Worm (Caenorhabditis elegans) whole organism, L2 larva: ENCODE data around the gene pid-1.

Experiments
- blmp-1 ChIP-seq: sonication (generic microtip); optimal IDR thresholded peaks from 2 replicates; lab custom pipeline; 2017; ENCODE audit warnings: missing genetic modification characterization, mild to moderate bottlenecking, missing compliant biosample characterization, antibody characterized with exemption, moderate library complexity; ENCODE audit not compliant: insufficient read depth
- mdl-1 ChIP-seq, 2 experiments: fragments of 150-350 bp in 1 of 2; sonication (generic microtip) in 1 of 2; optimal IDR thresholded peaks; 2 replicates each; lab custom pipeline; 2017; ENCODE audit warnings: missing biosample characterization in 2 of 2, missing genetic modification characterization in 2 of 2
- nhr-21 ChIP-seq: fragments of 150-350 bp; optimal IDR thresholded peaks from 2 replicates; lab custom pipeline; 2014; ENCODE audit warnings: missing biosample characterization, missing genetic modification characterization
- nhr-237 ChIP-seq: fragments of 150-350 bp; optimal IDR thresholded peaks from 2 replicates; lab custom pipeline; 2014; ENCODE audit warnings: missing biosample characterization, missing genetic modification characterization
- unc-62 ChIP-seq: fragments of 150-350 bp; optimal IDR thresholded peaks from 2 replicates; lab custom pipeline; 2014; ENCODE audit warnings: missing biosample characterization, missing genetic modification reagents, missing genetic modification characterization
- zag-1 ChIP-seq: fragments of 150-350 bp; optimal IDR thresholded peaks from 2 replicates; lab custom pipeline; 2014; ENCODE audit warnings: missing biosample characterization, missing genetic modification characterization

- TF ChIP-seq blmp-1 (no peak), unc-62 (GFP tag; lab: Kevin White, UChicago) (no peak), nhr-21 (tag; lab: Kevin White, UChicago) (no peak), zag-1 (tag; lab: Kevin White, UChicago) (no peak), nhr-237 (tag; lab: Kevin White, UChicago) (no peak), mdl-1 (tag; optimal IDR thresholded peaks at IDR 0.05; lab: Kevin White, UChicago) (no peak)
Observed at ce11 chrII:7663028-7663427, 27.3 kb downstream of the pid-1 start.
